Worm (Caenorhabditis elegans) whole organism, L1 larva: ENCODE results near the gene sds-22.

ENCODE experiments used
- C04F5.9 ChIP-seq: sonication (generic microtip); optimal IDR thresholded peaks from 2 replicates; lab custom pipeline; 2016; ENCODE audit warnings: missing genetic modification characterization, missing compliant biosample characterization
- C34B4.2 ChIP-seq: sonication (generic microtip); optimal IDR thresholded peaks from 2 replicates; lab custom pipeline; 2017; ENCODE audit warnings: mild to moderate bottlenecking, missing genetic modification characterization, missing compliant biosample characterization
- F16B12.6 ChIP-seq: fragments of 150-350 bp; optimal IDR thresholded peaks from 2 replicates; lab custom pipeline; 2014; ENCODE audit warnings: missing biosample characterization, missing genetic modification characterization
- Y116A8C.19 ChIP-seq: sonication (generic microtip); optimal IDR thresholded peaks from 2 replicates; lab custom pipeline; 2016; ENCODE audit warnings: missing compliant biosample characterization, missing genetic modification characterization, borderline replicate concordance
- aly-2 ChIP-seq: fragments of 150-350 bp; optimal IDR thresholded peaks from 2 replicates; lab custom pipeline; 2014; ENCODE audit warnings: missing biosample characterization, missing genetic modification characterization
- blmp-1 ChIP-seq: fragments of 150-350 bp; optimal IDR thresholded peaks from 2 replicates; lab custom pipeline; 2014; ENCODE audit warnings: missing biosample characterization, missing genetic modification characterization
- ceh-63 ChIP-seq: fragments of 200-800 bp; sonication (Bioruptor generic); optimal IDR thresholded peaks from 2 replicates; lab custom pipeline; 2018; ENCODE audit warnings: mild to moderate bottlenecking, missing genetic modification characterization, missing compliant biosample characterization
- ceh-8 ChIP-seq: fragments of 200-800 bp; sonication (Bioruptor generic); optimal IDR thresholded peaks from 2 replicates; lab custom pipeline; 2018; ENCODE audit warnings: mild to moderate bottlenecking, missing genetic modification characterization, moderate library complexity, missing compliant biosample characterization
- ceh-82 ChIP-seq, 3 experiments: fragments of 150-350 bp in 1 of 3; sonication (generic microtip) in 2 of 3; optimal IDR thresholded peaks; 2 replicates each; lab custom pipeline; 2014 to 2017; ENCODE audit warnings: missing biosample characterization in 3 of 3, missing genetic modification characterization in 3 of 3
- ceh-88 ChIP-seq: fragments of 200-800 bp; sonication (Bioruptor generic); IDR thresholded peaks from 2 replicates; pipeline ENCODE4 v1.3.6; 2022; ENCODE audit warnings: missing genetic modification characterization, missing compliant biosample characterization
- ceh-90 ChIP-seq: sonication (generic microtip); optimal IDR thresholded peaks from 2 replicates; lab custom pipeline; 2016; ENCODE audit warnings: missing genetic modification characterization, missing compliant biosample characterization
- ces-1 ChIP-seq: fragments of 150-350 bp; optimal IDR thresholded peaks from 2 replicates; lab custom pipeline; 2014; ENCODE audit warnings: missing biosample characterization, missing genetic modification reagents, missing genetic modification characterization
- efl-1 ChIP-seq, 4 experiments: fragments of 150-350 bp; optimal IDR thresholded peaks in 3 of 4; peaks in 1 of 4; 1 replicate in 1 of 4; 2 replicates in 3 of 4; lab custom pipeline; 2014; ENCODE audit warnings: missing biosample characterization in 2 of 4, missing genetic modification characterization in 2 of 4, missing genetic modification reagents in 2 of 4
- egl-13 ChIP-seq: sonication (generic microtip); optimal IDR thresholded peaks from 2 replicates; lab custom pipeline; 2016; ENCODE audit warnings: missing genotype, missing genetic modification reagents, missing genetic modification characterization, missing compliant biosample characterization
- egl-27 ChIP-seq, 2 experiments: fragments of 150-350 bp in 1 of 2; sonication (generic microtip); optimal IDR thresholded peaks; 3 replicates each; lab custom pipeline; 2017 to 2018; ENCODE audit warnings: missing biosample characterization in 2 of 2, missing genetic modification characterization in 2 of 2, missing genetic modification reagents in 2 of 2
- elt-2 ChIP-seq: sonication (generic microtip); optimal IDR thresholded peaks from 2 replicates; lab custom pipeline; 2016; ENCODE audit warnings: missing genetic modification characterization, mild to moderate bottlenecking, inconsistent platforms, missing compliant biosample characterization, missing genetic modification reagents
- fkh-4 ChIP-seq: sonication (generic microtip); optimal IDR thresholded peaks from 2 replicates; lab custom pipeline; 2016; ENCODE audit warnings: missing compliant biosample characterization, missing genetic modification characterization, borderline replicate concordance
- jun-1 ChIP-seq: fragments of 150-350 bp; optimal IDR thresholded peaks from 2 replicates; lab custom pipeline; 2014; ENCODE audit warnings: missing biosample characterization, missing genetic modification reagents, missing genetic modification characterization
- lin-14 ChIP-seq: fragments of 200-800 bp; sonication (Bioruptor generic); optimal IDR thresholded peaks from 2 replicates; lab custom pipeline; 2018; ENCODE audit warnings: mild to moderate bottlenecking, missing genetic modification characterization, moderate library complexity, missing compliant biosample characterization
- lin-35 ChIP-seq, 2 experiments: fragments of 150-350 bp; optimal IDR thresholded peaks; 2 replicates each; lab custom pipeline; 2014; ENCODE audit warnings: missing biosample characterization in 2 of 2, missing genetic modification characterization in 2 of 2, missing genetic modification reagents in 2 of 2
- lin-39 ChIP-seq: fragments of 150-350 bp; optimal IDR thresholded peaks from 2 replicates; lab custom pipeline; 2014; ENCODE audit warnings: missing biosample characterization, missing genetic modification reagents, missing genetic modification characterization
- lir-3 ChIP-seq: sonication (generic microtip); optimal IDR thresholded peaks from 2 replicates; lab custom pipeline; 2016; ENCODE audit warnings: mild to moderate bottlenecking, missing genetic modification characterization, moderate library complexity, missing compliant biosample characterization; ENCODE audit not compliant: poor library complexity
- lsy-2 ChIP-seq, 2 experiments: fragments of 150-350 bp; optimal IDR thresholded peaks; 2 replicates each; lab custom pipeline; 2014; ENCODE audit warnings: missing biosample characterization in 2 of 2, missing genetic modification characterization in 2 of 2
- mep-1 ChIP-seq: fragments of 150-350 bp; optimal IDR thresholded peaks from 2 replicates; lab custom pipeline; 2014; ENCODE audit warnings: missing biosample characterization, missing genetic modification characterization
- nhr-12 ChIP-seq: sonication (generic microtip); optimal IDR thresholded peaks from 2 replicates; lab custom pipeline; 2017; ENCODE audit warnings: missing biosample characterization, missing genetic modification characterization
- nhr-19 ChIP-seq: fragments of 200-800 bp; sonication (Bioruptor generic); conservative IDR thresholded peaks from 2 replicates; pipeline ENCODE4 v1.3.6; 2022; ENCODE audit warnings: missing genetic modification characterization, missing compliant biosample characterization
- nhr-237 ChIP-seq: fragments of 150-350 bp; optimal IDR thresholded peaks from 2 replicates; lab custom pipeline; 2014; ENCODE audit warnings: missing biosample characterization, missing genetic modification characterization
- nhr-47 ChIP-seq: sonication (generic microtip); optimal IDR thresholded peaks from 2 replicates; lab custom pipeline; 2016; ENCODE audit warnings: mild to moderate bottlenecking, missing genetic modification characterization, moderate library complexity, missing compliant biosample characterization
- nhr-85 ChIP-seq: sonication (generic microtip); peaks from one replicate; lab custom pipeline; 2016; ENCODE audit warnings: missing genetic modification characterization, inconsistent platforms, missing compliant biosample characterization
- pag-3 ChIP-seq: sonication (generic microtip); optimal IDR thresholded peaks from 2 replicates; lab custom pipeline; 2017; ENCODE audit warnings: missing genetic modification characterization, mild to moderate bottlenecking, missing compliant biosample characterization, antibody characterized with exemption, borderline replicate concordance; ENCODE audit not compliant: insufficient read depth
- pqm-1 ChIP-seq: sonication (generic microtip); optimal IDR thresholded peaks from 3 replicates; lab custom pipeline; 2017; ENCODE audit warnings: missing biosample characterization, missing genetic modification characterization
- rnt-1 ChIP-seq: sonication (generic microtip); optimal IDR thresholded peaks from 2 replicates; lab custom pipeline; 2016; ENCODE audit warnings: mild to moderate bottlenecking, missing genetic modification characterization, moderate library complexity, missing compliant biosample characterization
- skn-1 ChIP-seq: fragments of 150-350 bp; optimal IDR thresholded peaks from 2 replicates; lab custom pipeline; 2014; ENCODE audit warnings: missing biosample characterization, missing genetic modification characterization
- snu-23 ChIP-seq: sonication (generic microtip); optimal IDR thresholded peaks from 2 replicates; lab custom pipeline; 2016; ENCODE audit warnings: missing genetic modification characterization, missing compliant biosample characterization
- sox-4 ChIP-seq: sonication (generic microtip); optimal IDR thresholded peaks from 2 replicates; lab custom pipeline; 2016; ENCODE audit warnings: missing genetic modification characterization, missing compliant biosample characterization
- unc-30 ChIP-seq: sonication (generic microtip); optimal IDR thresholded peaks from 2 replicates; lab custom pipeline; 2017; ENCODE audit warnings: missing biosample characterization, missing genetic modification characterization
- unc-62 ChIP-seq: fragments of 150-350 bp; optimal IDR thresholded peaks from 2 replicates; lab custom pipeline; 2014; ENCODE audit warnings: missing biosample characterization, missing genetic modification reagents, missing genetic modification characterization
- xbp-1 ChIP-seq: sonication (generic microtip); optimal IDR thresholded peaks from 2 replicates; lab custom pipeline; 2016; ENCODE audit warnings: missing genetic modification characterization, missing compliant biosample characterization
- zag-1 ChIP-seq: fragments of 150-350 bp; optimal IDR thresholded peaks from 2 replicates; lab custom pipeline; 2014; ENCODE audit warnings: missing biosample characterization, missing genetic modification characterization
- ztf-11 ChIP-seq, 2 experiments: sonication (generic microtip); optimal IDR thresholded peaks; 2 replicates each; lab custom pipeline; 2016 to 2017; ENCODE audit warnings: missing genetic modification characterization in 2 of 2, missing biosample characterization in 1 of 2, missing compliant biosample characterization in 1 of 2

The sds-22 gene

ce11 chrII:7850575-7850974 lies 7.6 kb upstream of the sds-22 start:
- TF ChIP-seq jun-1 (tag; lab: Kevin White, UChicago) (no peak), lsy-2 (tag; optimal IDR thresholded peaks at IDR 0.05; lab: Kevin White, UChicago) (peak in 1 of 2 experiments; percentile 24), blmp-1 (peak; percentile 78), lin-14 (GFP tag; lab: Kevin White, UChicago) (peak; percentile 59), efl-1 (optimal IDR thresholded peaks at IDR 0.05; lab: Kevin White, UChicago) (no peak), efl-1 (GFP tag; optimal IDR thresholded peaks at IDR 0.05 in 1 of 2; lab: Kevin White, UChicago) (peak in 1 of 2 experiments; percentile 42), ceh-90 (no peak), rnt-1 (tag; lab: Kevin White, UChicago) (peak; percentile 28), aly-2 (tag; lab: Kevin White, UChicago) (no peak)
- TF ChIP-seq, all 84 proteins: peak for 5

- TF ChIP-seq unc-30 (tag; lab: Kevin White, UChicago) (no peak), sox-4 (tag; lab: Kevin White, UChicago) (no peak), lin-35 (GFP tag; optimal IDR thresholded peaks at IDR 0.05; lab: Kevin White, UChicago) (peak in 1 of 2 experiments; percentile 23), pqm-1 (tag; lab: Kevin White, UChicago) (no peak), ceh-8 (GFP tag; lab: Kevin White, UChicago) (no peak), jun-1 (tag; lab: Kevin White, UChicago) (no peak), nhr-19 (GFP tag; lab: Robert Waterston, UW) (no peak), egl-27 (tag; optimal IDR thresholded peaks at IDR 0.05; lab: Kevin White, UChicago) (no peak), xbp-1 (tag; lab: Kevin White, UChicago) (no peak), skn-1 (no peak), lin-14 (GFP tag; lab: Kevin White, UChicago) (peak; percentile 10), efl-1 (optimal IDR thresholded peaks at IDR 0.05; lab: Kevin White, UChicago) (no peak), efl-1 (GFP tag; optimal IDR thresholded peaks at IDR 0.05 in 1 of 2; lab: Kevin White, UChicago) (peak in 1 of 2 experiments; percentile 77), zag-1 (no peak), aly-2 (tag; lab: Kevin White, UChicago) (no peak), egl-13 (tag; lab: Kevin White, UChicago) (no peak), Y116A8C.19 (tag; lab: Kevin White, UChicago) (no peak), lir-3 (tag; lab: Kevin White, UChicago) (no peak), C34B4.2 (tag; lab: Kevin White, UChicago) (no peak), nhr-47 (tag; lab: Kevin White, UChicago) (no peak), nhr-237 (no peak), rnt-1 (tag; lab: Kevin White, UChicago) (no peak), ceh-82 (tag; optimal IDR thresholded peaks at IDR 0.05; lab: Kevin White, UChicago) (no peak), lin-39 (tag; lab: Kevin White, UChicago) (no peak), fkh-4 (tag; lab: Kevin White, UChicago) (no peak), mep-1 (tag; lab: Kevin White, UChicago) (peak; percentile 16), ztf-11 (tag; optimal IDR thresholded peaks at IDR 0.05; lab: Kevin White, UChicago) (no peak)
- TF ChIP-seq, all 84 proteins: peak for 4
Observed at ce11 chrII:7851480-7851879, 6.7 kb upstream of the sds-22 start.

ce11 chrII:7853679-7854078 lies 4.5 kb upstream of the sds-22 start, which contains the start of gene T09A5.5:
Gene T09A5.5 (minus strand): TSS chrII:7853779.
- TF ChIP-seq F16B12.6 (tag; lab: Kevin White, UChicago) (no peak), C04F5.9 (tag; lab: Kevin White, UChicago) (no peak), elt-2 (tag; lab: Kevin White, UChicago) (no peak), pag-3 (tag; lab: Kevin White, UChicago) (no peak), nhr-85 (no peak), ceh-63 (no peak), Y116A8C.19 (tag; lab: Kevin White, UChicago) (no peak), egl-13 (tag; lab: Kevin White, UChicago) (no peak), snu-23 (no peak), unc-62 (GFP tag; lab: Kevin White, UChicago) (no peak), lin-39 (tag; lab: Kevin White, UChicago) (no peak), lsy-2 (tag; optimal IDR thresholded peaks at IDR 0.05; lab: Kevin White, UChicago) (no peak), ceh-88 (GFP tag; lab: Robert Waterston, UW) (no peak), lir-3 (tag; lab: Kevin White, UChicago) (no peak), nhr-12 (tag; lab: Kevin White, UChicago) (no peak), ces-1 (GFP tag; lab: Kevin White, UChicago) (no peak)
